Fruit fly (Drosophila melanogaster) whole organism, embryonic: ENCODE measurements around the gene in.

ENCODE experiments used
- Bteb2 ChIP-seq: fragments of 200-800 bp; sonication (Bioruptor generic); optimal IDR thresholded peaks from 2 replicates; lab custom pipeline; 2016; ENCODE audit warnings: missing biosample characterization, missing genetic modification characterization
- CG10366 ChIP-seq: fragments of 200-800 bp; sonication (Bioruptor generic); IDR thresholded peaks from 2 replicates; pipeline ENCODE4 v1.3.6; 2022; ENCODE audit warnings: missing biosample characterization, missing genetic modification characterization
- CG10654 ChIP-seq: fragments of 200-800 bp; sonication (Bioruptor generic); optimal IDR thresholded peaks from 2 replicates; lab custom pipeline; 2016; ENCODE audit warnings: missing biosample characterization, missing genetic modification characterization
- CG11247 ChIP-seq: fragments of 200-800 bp; sonication (Bioruptor generic); IDR thresholded peaks from 2 replicates; pipeline ENCODE4 v1.3.6; 2022; ENCODE audit warnings: missing biosample characterization, missing genetic modification characterization
- CG12104 ChIP-seq: fragments of 200-800 bp; sonication (Bioruptor generic); optimal IDR thresholded peaks from 3 replicates; lab custom pipeline; 2016; ENCODE audit warnings: missing biosample characterization, missing genetic modification characterization
- CG1233 ChIP-seq: fragments of 200-800 bp; sonication (Bioruptor generic); optimal IDR thresholded peaks from 4 replicates; lab custom pipeline; 2018; ENCODE audit warnings: missing biosample characterization, mild to moderate bottlenecking, missing genetic modification characterization
- CG1647 ChIP-seq: fragments of 200-800 bp; sonication (Bioruptor generic); optimal IDR thresholded peaks from 3 replicates; lab custom pipeline; 2016; ENCODE audit warnings: missing biosample characterization, missing genetic modification characterization
- CG17186 ChIP-seq: fragments of 200-800 bp; sonication (Bioruptor generic); optimal IDR thresholded peaks from 3 replicates; lab custom pipeline; 2017; ENCODE audit warnings: missing biosample characterization, missing genetic modification reagents, missing genetic modification characterization
- CG18262 ChIP-seq: fragments of 200-800 bp; optimal IDR thresholded peaks from 3 replicates; lab custom pipeline; 2019; ENCODE audit warnings: missing biosample characterization, mild to moderate bottlenecking, missing genetic modification characterization, moderate library complexity
- CG18764 ChIP-seq: fragments of 200-800 bp; sonication (Bioruptor generic); optimal IDR thresholded peaks from 3 replicates; lab custom pipeline; 2016; ENCODE audit warnings: missing biosample characterization, missing genetic modification characterization
- CG30403 ChIP-seq: fragments of 200-800 bp; sonication (Bioruptor generic); optimal IDR thresholded peaks from 3 replicates; lab custom pipeline; 2016; ENCODE audit warnings: missing biosample characterization, missing genetic modification characterization
- CG3065 ChIP-seq: fragments of 200-800 bp; sonication (Bioruptor generic); optimal IDR thresholded peaks from 2 replicates; lab custom pipeline; 2016; ENCODE audit warnings: missing biosample characterization, missing genetic modification characterization
- CG33557 ChIP-seq: fragments of 200-800 bp; sonication (Bioruptor generic); optimal IDR thresholded peaks from 2 replicates; lab custom pipeline; 2019; ENCODE audit warnings: missing biosample characterization, mild to moderate bottlenecking, missing genetic modification characterization, moderate library complexity
- CG3407 ChIP-seq: fragments of 200-800 bp; sonication (Bioruptor generic); optimal IDR thresholded peaks from 2 replicates; lab custom pipeline; 2018; ENCODE audit warnings: missing biosample characterization, mild to moderate bottlenecking, missing genetic modification characterization
- CG43689 ChIP-seq: fragments of 200-800 bp; sonication (Bioruptor generic); IDR thresholded peaks from 2 replicates; pipeline ENCODE4 v1.3.6; 2022; ENCODE audit warnings: missing biosample characterization, missing genetic modification characterization
- CG4424 ChIP-seq: fragments of 200-800 bp; sonication (Bioruptor generic); optimal IDR thresholded peaks from 3 replicates; lab custom pipeline; 2016; ENCODE audit warnings: missing biosample characterization, missing genetic modification characterization
- CG5180 ChIP-seq: fragments of 200-800 bp; sonication (Bioruptor generic); optimal IDR thresholded peaks from 3 replicates; lab custom pipeline; 2017; ENCODE audit warnings: missing biosample characterization, missing genetic modification characterization, mild to moderate bottlenecking, moderate library complexity, missing genetic modification reagents
- CG6254 ChIP-seq: fragments of 200-800 bp; sonication (Bioruptor generic); optimal IDR thresholded peaks from 3 replicates; lab custom pipeline; 2017; ENCODE audit warnings: mild to moderate bottlenecking, missing biosample characterization, missing genetic modification reagents, missing genetic modification characterization
- CG6272 ChIP-seq: fragments of 200-800 bp; sonication (Bioruptor generic); IDR thresholded peaks from 2 replicates; pipeline ENCODE4 v1.3.6; 2022; ENCODE audit warnings: missing biosample characterization, missing genetic modification characterization
- CG6791 ChIP-seq: fragments of 200-800 bp; sonication (Bioruptor generic); IDR thresholded peaks from 3 replicates; pipeline ENCODE4 v1.3.6; 2022; ENCODE audit warnings: missing biosample characterization, missing genetic modification characterization; ENCODE audit not compliant: partially characterized antibody
- CG6854 ChIP-seq: fragments of 200-800 bp; sonication (Bioruptor generic); optimal IDR thresholded peaks from 3 replicates; lab custom pipeline; 2017; ENCODE audit warnings: missing biosample characterization, mild to moderate bottlenecking, missing genetic modification characterization
- CG8290 ChIP-seq, 3 experiments: fragments of 200-800 bp; sonication (Bioruptor generic); optimal IDR thresholded peaks; 2 replicates each; lab custom pipeline; 2016 to 2019; ENCODE audit warnings: missing biosample characterization in 3 of 3, missing genetic modification characterization in 3 of 3, mild to moderate bottlenecking in 2 of 3, moderate library complexity in 1 of 3
- CG8944 ChIP-seq: fragments of 200-800 bp; sonication (Bioruptor generic); optimal IDR thresholded peaks from 3 replicates; lab custom pipeline; 2016; ENCODE audit warnings: missing biosample characterization, missing genetic modification characterization
- CG9817 ChIP-seq: fragments of 200-800 bp; sonication (Bioruptor generic); optimal IDR thresholded peaks from 2 replicates; lab custom pipeline; 2018; ENCODE audit warnings: missing biosample characterization, mild to moderate bottlenecking, missing genetic modification characterization, moderate library complexity
- CG9876 ChIP-seq: fragments of 200-800 bp; sonication (Bioruptor generic); optimal IDR thresholded peaks from 2 replicates; lab custom pipeline; 2016; ENCODE audit warnings: missing biosample characterization, missing genetic modification characterization
- CTCF ChIP-seq: fragments of 200-800 bp; sonication (Bioruptor generic); optimal IDR thresholded peaks from 2 replicates; lab custom pipeline; 2017; ENCODE audit warnings: missing biosample characterization, mild to moderate bottlenecking, missing genetic modification characterization, moderate library complexity
- Camta ChIP-seq: fragments of 200-800 bp; sonication (Bioruptor generic); optimal IDR thresholded peaks from 2 replicates; lab custom pipeline; 2016; ENCODE audit warnings: missing biosample characterization, missing genetic modification characterization
- CkIIα-i1 ChIP-seq: fragments of 200-800 bp; sonication (Bioruptor generic); IDR thresholded peaks from 2 replicates; pipeline ENCODE4 v1.3.6; 2022; ENCODE audit warnings: missing biosample characterization, missing genetic modification characterization
- Dfd ChIP-seq, 2 experiments: fragments of >200 bp; optimal IDR thresholded peaks; 2 replicates each; lab custom pipeline; 2017; ENCODE audit warnings: missing biosample characterization in 2 of 2, missing genetic modification characterization in 2 of 2
- Elba2 ChIP-seq: fragments of 200-800 bp; sonication (Bioruptor generic); optimal IDR thresholded peaks from 3 replicates; lab custom pipeline; 2016; ENCODE audit warnings: missing biosample characterization, missing genetic modification characterization
- HLHmδ ChIP-seq: fragments of 200-800 bp; sonication (Bioruptor generic); optimal IDR thresholded peaks from 2 replicates; lab custom pipeline; 2018; ENCODE audit warnings: missing biosample characterization, mild to moderate bottlenecking, missing genetic modification characterization, moderate library complexity
- Nf-YA ChIP-seq: fragments of 200-800 bp; sonication (Bioruptor generic); IDR thresholded peaks from 2 replicates; pipeline ENCODE4 v1.3.6; 2022; ENCODE audit warnings: missing biosample characterization, missing genetic modification characterization
- Oaz ChIP-seq: fragments of 200-800 bp; sonication (Bioruptor generic); IDR thresholded peaks from 2 replicates; pipeline ENCODE4 v1.3.6; 2022; ENCODE audit warnings: missing biosample characterization, missing genetic modification characterization
- Sin3A ChIP-seq: fragments of >200 bp; optimal IDR thresholded peaks from 2 replicates; lab custom pipeline; 2018
- Spps ChIP-seq: fragments of 200-800 bp; sonication (Bioruptor generic); optimal IDR thresholded peaks from 2 replicates; lab custom pipeline; 2018; ENCODE audit warnings: missing biosample characterization, mild to moderate bottlenecking, missing genetic modification characterization
- TFAM ChIP-seq: fragments of 200-800 bp; sonication (Bioruptor generic); optimal IDR thresholded peaks from 2 replicates; lab custom pipeline; 2017; ENCODE audit warnings: missing biosample characterization, missing genetic modification characterization, inconsistent platforms
- Usf ChIP-seq: fragments of 200-800 bp; sonication (Bioruptor generic); optimal IDR thresholded peaks from 2 replicates; lab custom pipeline; 2017; ENCODE audit warnings: missing genotype, missing biosample characterization, missing genetic modification characterization
- Vsx1 ChIP-seq: fragments of 200-800 bp; sonication (Bioruptor generic); optimal IDR thresholded peaks from 2 replicates; lab custom pipeline; 2017; ENCODE audit warnings: missing biosample characterization, mild to moderate bottlenecking, missing genetic modification characterization, missing genetic modification reagents
- YL-1 ChIP-seq: fragments of 200-800 bp; sonication (Bioruptor generic); optimal IDR thresholded peaks from 3 replicates; lab custom pipeline; 2017; ENCODE audit warnings: missing biosample characterization, mild to moderate bottlenecking, missing genetic modification characterization
- ash1 ChIP-seq: fragments of 200-800 bp; sonication (Bioruptor generic); optimal IDR thresholded peaks from 2 replicates; lab custom pipeline; 2018; ENCODE audit warnings: missing biosample characterization, mild to moderate bottlenecking, missing genetic modification characterization
- bab2 ChIP-seq: fragments of 200-800 bp; sonication (Bioruptor generic); optimal IDR thresholded peaks from 2 replicates; lab custom pipeline; 2016; ENCODE audit warnings: missing biosample characterization, missing genetic modification characterization
- bbx ChIP-seq: fragments of 200-800 bp; sonication (Bioruptor generic); IDR thresholded peaks from 2 replicates; pipeline ENCODE4 v1.3.6; 2022; ENCODE audit warnings: missing biosample characterization, missing genetic modification characterization; ENCODE audit not compliant: partially characterized antibody
- disco-r ChIP-seq: fragments of 200-800 bp; sonication (Bioruptor generic); optimal IDR thresholded peaks from 2 replicates; lab custom pipeline; 2016; ENCODE audit warnings: missing biosample characterization, missing genetic modification characterization
- fru ChIP-seq: fragments of >200 bp; optimal IDR thresholded peaks from 2 replicates; lab custom pipeline; 2017
- grau ChIP-seq: fragments of 200-800 bp; optimal IDR thresholded peaks from 3 replicates; lab custom pipeline; 2019; ENCODE audit warnings: missing biosample characterization, mild to moderate bottlenecking, missing genetic modification characterization, moderate library complexity
- schlank ChIP-seq: fragments of 200-800 bp; sonication (Bioruptor generic); optimal IDR thresholded peaks from 2 replicates; lab custom pipeline; 2018; ENCODE audit warnings: missing biosample characterization, mild to moderate bottlenecking, missing genetic modification characterization
- tup ChIP-seq: fragments of 200-800 bp; sonication (Bioruptor generic); optimal IDR thresholded peaks from 2 replicates; lab custom pipeline; 2016; ENCODE audit warnings: missing biosample characterization, mild to moderate bottlenecking, missing genetic modification characterization, moderate library complexity
- tx ChIP-seq: fragments of 200-800 bp; sonication (Bioruptor generic); optimal IDR thresholded peaks from 2 replicates; lab custom pipeline; 2016; ENCODE audit warnings: missing biosample characterization, missing genetic modification characterization
- yki ChIP-seq: fragments of >200 bp; optimal IDR thresholded peaks from 3 replicates; lab custom pipeline; 2018
- zen ChIP-seq: fragments of 200-800 bp; sonication (Bioruptor generic); optimal IDR thresholded peaks from 3 replicates; lab custom pipeline; 2018; ENCODE audit warnings: missing biosample characterization, mild to moderate bottlenecking, missing genetic modification characterization, moderate library complexity
- zf30C ChIP-seq: fragments of 200-800 bp; sonication (Bioruptor generic); optimal IDR thresholded peaks from 3 replicates; lab custom pipeline; 2018; ENCODE audit warnings: missing biosample characterization, mild to moderate bottlenecking, missing genetic modification characterization

The in gene

DNA sequence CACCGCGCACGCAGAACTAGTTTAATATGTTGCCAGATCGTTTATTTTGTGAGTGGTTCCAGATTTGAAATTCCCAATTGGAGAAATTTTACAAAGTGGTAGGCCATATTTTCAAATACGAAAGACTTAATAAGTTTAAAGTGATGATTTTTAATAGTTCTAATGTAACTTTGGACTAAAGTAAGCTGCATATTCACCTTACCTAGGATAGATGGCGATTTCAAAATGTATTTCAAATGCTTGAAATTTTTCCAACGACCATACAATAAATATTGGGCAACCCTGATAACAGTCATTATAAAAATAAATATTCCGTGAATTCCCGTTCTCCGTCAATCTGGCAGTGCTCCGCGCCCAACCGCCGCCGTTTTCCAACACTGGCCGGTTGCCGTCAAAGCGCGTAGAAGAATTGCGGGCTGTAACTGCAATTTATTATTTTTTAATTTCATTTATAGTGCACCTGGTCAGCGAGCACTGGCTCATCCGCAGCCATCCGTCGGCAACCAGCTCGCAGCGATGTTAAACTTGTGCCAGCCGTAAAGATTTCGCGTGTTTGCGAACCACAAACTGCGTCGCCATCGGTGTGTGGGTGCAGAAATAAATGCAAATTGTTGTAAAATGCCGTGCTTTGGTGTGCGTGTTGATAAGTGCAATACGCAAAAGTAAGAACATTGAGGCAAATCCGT is 9.0 kb downstream of the in start, which contains the start of the genes Ide and RhoBTB (continued):
- TF ChIP-seq ash1 (GFP tag; lab: Kevin White, UChicago) = no peak
- TF ChIP-seq CG10654 (GFP tag; lab: Kevin White, UChicago) = peak; percentile 81
- peak; percentile 75 for TF ChIP-seq CG1233 (GFP tag; lab: Kevin White, UChicago)
- peak; percentile 77 for TF ChIP-seq zen (tag; lab: Kevin White, UChicago)
- peak; percentile 85 for TF ChIP-seq grau (tag; lab: Kevin White, UChicago)
- TF ChIP-seq CG1647 (GFP tag; lab: Kevin White, UChicago) = peak; percentile 76
- peak; percentile 96 for TF ChIP-seq Sin3A (lab: Kevin White, UChicago)
- no peak for TF ChIP-seq CG6254 (GFP tag; lab: Kevin White, UChicago)
- TF ChIP-seq Usf (GFP tag; lab: Kevin White, UChicago) = peak; percentile 76
- TF ChIP-seq Camta = peak; percentile 85
- TF ChIP-seq CTCF (GFP tag; lab: Kevin White, UChicago) = peak; percentile 30
- TF ChIP-seq bab2 (GFP tag; lab: Kevin White, UChicago) = peak; percentile 89
- TF ChIP-seq CG30403 (GFP tag; lab: Kevin White, UChicago) = peak; percentile 93
- TF ChIP-seq CG6272 (GFP tag; lab: Robert Waterston, UW) = peak; percentile 82
- no peak for TF ChIP-seq CG18764 (GFP tag; lab: Kevin White, UChicago)
- TF ChIP-seq zf30C (GFP tag; lab: Kevin White, UChicago) = no peak
- peak; percentile 25 for TF ChIP-seq CG3407 (GFP tag; lab: Kevin White, UChicago)
- no peak for TF ChIP-seq CG43689 (GFP tag; lab: Robert Waterston, UW)
- TF ChIP-seq CG9817 (tag; lab: Kevin White, UChicago) = peak; percentile 95
- TF ChIP-seq CG8290 (GFP tag; optimal IDR thresholded peaks at IDR 0.05; lab: Kevin White, UChicago) = peak; percentile 71
- peak in 1 of 2 experiments; percentile 15 for TF ChIP-seq CG8290 (tag; optimal IDR thresholded peaks at IDR 0.05; lab: Kevin White, UChicago)
- TF ChIP-seq CG17186 (GFP tag; lab: Kevin White, UChicago) = peak; percentile 15
- TF ChIP-seq CG10366 (GFP tag; lab: Robert Waterston, UW) = 0 out of 2 replicates have a peak, but pooled peaks have one; percentile 62
- peak; percentile 85 for TF ChIP-seq CG9876 (GFP tag; lab: Kevin White, UChicago)
- peak; percentile 47 for TF ChIP-seq tup (GFP tag; lab: Kevin White, UChicago)
- TF ChIP-seq Oaz (GFP tag; lab: Robert Waterston, UW) = peak; percentile 56
- TF ChIP-seq CG12104 (GFP tag; lab: Kevin White, UChicago) = peak; percentile 69
- TF ChIP-seq fru (lab: Kevin White, UChicago) = no peak
- no peak for TF ChIP-seq bbx
- TF ChIP-seq CG6854 (GFP tag; lab: Kevin White, UChicago) = no peak
- TF ChIP-seq Vsx1 (GFP tag; lab: Kevin White, UChicago) = no peak
- TF ChIP-seq yki (lab: Kevin White, UChicago) = no peak
- peak; percentile 51 for TF ChIP-seq disco-r (GFP tag; lab: Kevin White, UChicago)
- TF ChIP-seq CG33557 (GFP tag; lab: Kevin White, UChicago) = peak; percentile 65
- no peak for TF ChIP-seq CG18262
- no peak for TF ChIP-seq TFAM (GFP tag; lab: Kevin White, UChicago)
- TF ChIP-seq schlank (tag; lab: Kevin White, UChicago) = peak; percentile 76
- peak; percentile 69 for TF ChIP-seq CG11247 (GFP tag; lab: Robert Waterston, UW)
- peak; percentile 76 for TF ChIP-seq Bteb2 (GFP tag; lab: Kevin White, UChicago)
- peak; percentile 66 for TF ChIP-seq CG4424 (GFP tag; lab: Kevin White, UChicago)
- TF ChIP-seq Elba2 (GFP tag; lab: Kevin White, UChicago) = peak; percentile 94
- no peak for TF ChIP-seq CG6791 (GFP tag; lab: Robert Waterston, UW)
- no peak for TF ChIP-seq CG5180 (GFP tag; lab: Kevin White, UChicago)
- TF ChIP-seq Dfd (GFP tag; optimal IDR thresholded peaks at IDR 0.05; lab: Kevin White, UChicago) = peak in 1 of 2 experiments; percentile 10
- no peak for TF ChIP-seq Nf-YA (GFP tag; lab: Robert Waterston, UW)
- TF ChIP-seq YL-1 = peak; percentile 50
- TF ChIP-seq CG3065 = peak; percentile 41
- TF ChIP-seq tx (GFP tag; lab: Kevin White, UChicago) = peak; percentile 79
- TF ChIP-seq CkIIα-i1 (GFP tag; lab: Robert Waterston, UW) = no peak
- no peak for TF ChIP-seq HLHmδ (GFP tag; lab: Kevin White, UChicago)
- no peak for TF ChIP-seq Spps
- TF ChIP-seq CG8944 = peak; percentile 87
